Fruit fly (Drosophila melanogaster): ENCODE measurements around the gene SLIRP1.

dm6 chrX:21366311-21366990 lies 47.4 kb upstream of the SLIRP1 start:
- TF ChIP-seq lola (GFP tag; optimal IDR thresholded peaks at IDR 0.05), result no peak
- peak; percentile 79 for TF ChIP-seq psq (GFP tag; optimal IDR thresholded peaks at IDR 0.05)
- peak; percentile 76 for TF ChIP-seq sage (GFP tag; optimal IDR thresholded peaks at IDR 0.05)

Measured in whole organism, wandering third instar larva.